Fruit fly (Drosophila melanogaster) whole organism, embryonic: ENCODE measurements around the gene Mdh1.

ENCODE experiments used
- Atf3 ChIP-seq: fragments of 200-800 bp; sonication (Bioruptor generic); optimal IDR thresholded peaks from 3 replicates; lab custom pipeline; 2016; ENCODE audit warnings: missing biosample characterization, missing genetic modification characterization
- CG10147 ChIP-seq: fragments of 200-800 bp; sonication (Bioruptor generic); optimal IDR thresholded peaks from 2 replicates; lab custom pipeline; 2019; ENCODE audit warnings: missing biosample characterization, mild to moderate bottlenecking, missing genetic modification characterization, moderate library complexity
- CG12071 ChIP-seq: fragments of 200-800 bp; sonication (Bioruptor generic); optimal IDR thresholded peaks from 3 replicates; lab custom pipeline; 2018; ENCODE audit warnings: missing biosample characterization, mild to moderate bottlenecking, missing genetic modification characterization
- CG30020 ChIP-seq: fragments of 200-800 bp; optimal IDR thresholded peaks from 2 replicates; lab custom pipeline; 2019; ENCODE audit warnings: missing biosample characterization, mild to moderate bottlenecking, missing genetic modification characterization, moderate library complexity
- CG32772 ChIP-seq: fragments of 200-800 bp; sonication (Bioruptor generic); IDR thresholded peaks from 2 replicates; pipeline ENCODE4 v1.3.6; 2022; ENCODE audit warnings: missing biosample characterization, missing genetic modification characterization
- CG42726 ChIP-seq: fragments of 200-800 bp; sonication (Bioruptor generic); IDR thresholded peaks from 2 replicates; pipeline ENCODE4 v1.3.6; 2022; ENCODE audit warnings: missing biosample characterization, missing genetic modification characterization; ENCODE audit not compliant: partially characterized antibody
- CG43689 ChIP-seq: fragments of 200-800 bp; sonication (Bioruptor generic); IDR thresholded peaks from 2 replicates; pipeline ENCODE4 v1.3.6; 2022; ENCODE audit warnings: missing biosample characterization, missing genetic modification characterization
- CG4424 ChIP-seq: fragments of 200-800 bp; sonication (Bioruptor generic); optimal IDR thresholded peaks from 3 replicates; lab custom pipeline; 2016; ENCODE audit warnings: missing biosample characterization, missing genetic modification characterization
- CG8478 ChIP-seq: fragments of >200 bp; optimal IDR thresholded peaks from 2 replicates; lab custom pipeline; 2018
- CG8924 ChIP-seq: fragments of 200-800 bp; optimal IDR thresholded peaks from 3 replicates; lab custom pipeline; 2019; ENCODE audit warnings: missing biosample characterization, mild to moderate bottlenecking, missing genetic modification characterization, moderate library complexity
- CG8944 ChIP-seq: fragments of 200-800 bp; sonication (Bioruptor generic); optimal IDR thresholded peaks from 3 replicates; lab custom pipeline; 2016; ENCODE audit warnings: missing biosample characterization, missing genetic modification characterization
- CG9727 ChIP-seq: fragments of 200-800 bp; sonication (Bioruptor generic); optimal IDR thresholded peaks from 3 replicates; lab custom pipeline; 2017; ENCODE audit warnings: missing biosample characterization, mild to moderate bottlenecking, missing genetic modification characterization
- CTCF ChIP-seq: fragments of 200-800 bp; sonication (Bioruptor generic); optimal IDR thresholded peaks from 2 replicates; lab custom pipeline; 2017; ENCODE audit warnings: missing biosample characterization, mild to moderate bottlenecking, missing genetic modification characterization, moderate library complexity
- CoRest ChIP-seq: fragments of 200-800 bp; sonication (Bioruptor generic); optimal IDR thresholded peaks from 3 replicates; lab custom pipeline; 2018; ENCODE audit warnings: missing biosample characterization, mild to moderate bottlenecking, missing genetic modification characterization, moderate library complexity
- Dip3 ChIP-seq: fragments of 200-800 bp; sonication (Bioruptor generic); optimal IDR thresholded peaks from 3 replicates; lab custom pipeline; 2016; ENCODE audit warnings: missing biosample characterization, missing genetic modification characterization
- Doc2 ChIP-seq: fragments of 200-800 bp; sonication (Bioruptor generic); IDR thresholded peaks from 2 replicates; pipeline ENCODE4 v1.3.6; 2022; ENCODE audit warnings: missing biosample characterization, missing genetic modification characterization
- ERR ChIP-seq: fragments of 200-800 bp; sonication (Bioruptor generic); optimal IDR thresholded peaks from 2 replicates; lab custom pipeline; 2016; ENCODE audit warnings: missing biosample characterization, missing genetic modification characterization
- GATAe ChIP-seq: fragments of 200-800 bp; sonication (Bioruptor generic); conservative IDR thresholded peaks from 2 replicates; pipeline ENCODE4 v1.3.6; 2022; ENCODE audit warnings: missing biosample characterization, missing genetic modification characterization
- HLH3B ChIP-seq: fragments of 200-800 bp; sonication (Bioruptor generic); IDR thresholded peaks from 2 replicates; pipeline ENCODE4 v1.3.6; 2022; ENCODE audit warnings: missing biosample characterization, missing genetic modification characterization
- Hr39 ChIP-seq: fragments of >200 bp; optimal IDR thresholded peaks from 2 replicates; lab custom pipeline; 2017
- MESR4 ChIP-seq: fragments of 200-800 bp; sonication (Bioruptor generic); optimal IDR thresholded peaks from 2 replicates; lab custom pipeline; 2018; ENCODE audit warnings: missing biosample characterization, mild to moderate bottlenecking, missing genetic modification characterization, moderate library complexity
- Mes4 ChIP-seq: fragments of 200-800 bp; sonication (Bioruptor generic); optimal IDR thresholded peaks from 2 replicates; lab custom pipeline; 2016; ENCODE audit warnings: missing biosample characterization, missing genetic modification characterization
- NFAT ChIP-seq: fragments of 200-800 bp; sonication (Bioruptor generic); IDR thresholded peaks from 2 replicates; pipeline ENCODE4 v1.3.6; 2022; ENCODE audit warnings: missing biosample characterization, missing genetic modification characterization
- NfI ChIP-seq: fragments of 200-800 bp; sonication (Bioruptor generic); optimal IDR thresholded peaks from 3 replicates; lab custom pipeline; 2018; ENCODE audit warnings: missing biosample characterization, mild to moderate bottlenecking, missing genetic modification characterization, moderate library complexity
- Rx ChIP-seq: fragments of 200-800 bp; sonication (Bioruptor generic); IDR thresholded peaks from 2 replicates; pipeline ENCODE4 v1.3.6; 2022; ENCODE audit warnings: missing biosample characterization, missing genetic modification characterization
- ash1 ChIP-seq: fragments of 200-800 bp; sonication (Bioruptor generic); optimal IDR thresholded peaks from 2 replicates; lab custom pipeline; 2018; ENCODE audit warnings: missing biosample characterization, mild to moderate bottlenecking, missing genetic modification characterization
- bab2 ChIP-seq: fragments of 200-800 bp; sonication (Bioruptor generic); optimal IDR thresholded peaks from 2 replicates; lab custom pipeline; 2016; ENCODE audit warnings: missing biosample characterization, missing genetic modification characterization
- bbx ChIP-seq: fragments of 200-800 bp; sonication (Bioruptor generic); IDR thresholded peaks from 2 replicates; pipeline ENCODE4 v1.3.6; 2022; ENCODE audit warnings: missing biosample characterization, missing genetic modification characterization; ENCODE audit not compliant: partially characterized antibody
- bsh ChIP-seq, 2 experiments: fragments of 200-800 bp; sonication (Bioruptor generic); optimal IDR thresholded peaks; 2 replicates each; lab custom pipeline; 2017 to 2018; ENCODE audit warnings: mild to moderate bottlenecking in 2 of 2, missing biosample characterization in 2 of 2, missing genetic modification characterization in 2 of 2, moderate library complexity in 1 of 2
- crc ChIP-seq: fragments of 200-800 bp; sonication (Bioruptor generic); optimal IDR thresholded peaks from 2 replicates; lab custom pipeline; 2016; ENCODE audit warnings: missing biosample characterization, missing genetic modification characterization
- ems ChIP-seq: fragments of 200-800 bp; sonication (Bioruptor generic); optimal IDR thresholded peaks from 3 replicates; lab custom pipeline; 2016; ENCODE audit warnings: missing biosample characterization, missing genetic modification characterization
- grau ChIP-seq: fragments of 200-800 bp; optimal IDR thresholded peaks from 3 replicates; lab custom pipeline; 2019; ENCODE audit warnings: missing biosample characterization, mild to moderate bottlenecking, missing genetic modification characterization, moderate library complexity
- hkb ChIP-seq, 2 experiments: fragments of 200-800 bp in 1 of 2; fragments of >200 bp in 1 of 2; sonication (Bioruptor generic) in 1 of 2; IDR thresholded peaks in 1 of 2; optimal IDR thresholded peaks in 1 of 2; 2 replicates each; pipeline versions ENCODE4 v1.3.6 to Lab custom; 2017 to 2022; ENCODE audit warnings: missing biosample characterization in 1 of 2, missing genetic modification characterization in 1 of 2
- jumu ChIP-seq: fragments of 200-800 bp; sonication (Bioruptor generic); optimal IDR thresholded peaks from 3 replicates; lab custom pipeline; 2016; ENCODE audit warnings: missing biosample characterization, missing genetic modification characterization
- kay ChIP-seq: fragments of 200-800 bp; sonication (Bioruptor generic); optimal IDR thresholded peaks from 2 replicates; lab custom pipeline; 2016; ENCODE audit warnings: missing biosample characterization, missing genetic modification characterization
- mld ChIP-seq: fragments of 200-800 bp; sonication (Bioruptor generic); IDR thresholded peaks from 3 replicates; pipeline ENCODE4 v1.3.6; 2022; ENCODE audit warnings: missing biosample characterization, missing genetic modification characterization; ENCODE audit not compliant: partially characterized antibody
- pum ChIP-seq: fragments of 200-800 bp; sonication (Bioruptor generic); optimal IDR thresholded peaks from 2 replicates; lab custom pipeline; 2016; ENCODE audit warnings: missing biosample characterization, missing genetic modification characterization
- ranshi ChIP-seq: fragments of 200-800 bp; sonication (Bioruptor generic); IDR thresholded peaks from 2 replicates; pipeline ENCODE4 v1.3.6; 2022; ENCODE audit warnings: missing biosample characterization, missing genetic modification characterization
- rib ChIP-seq: fragments of 200-800 bp; sonication (Bioruptor generic); IDR thresholded peaks from 2 replicates; pipeline ENCODE4 v1.3.6; 2022; ENCODE audit warnings: missing biosample characterization, missing genetic modification characterization
- schlank ChIP-seq: fragments of 200-800 bp; sonication (Bioruptor generic); optimal IDR thresholded peaks from 2 replicates; lab custom pipeline; 2018; ENCODE audit warnings: missing biosample characterization, mild to moderate bottlenecking, missing genetic modification characterization
- sens-2 ChIP-seq: fragments of 200-800 bp; sonication (Bioruptor generic); IDR thresholded peaks from 2 replicates; pipeline ENCODE4 v1.3.6; 2022; ENCODE audit warnings: missing biosample characterization, missing genetic modification characterization
- sisA ChIP-seq: fragments of 200-800 bp; sonication (Bioruptor generic); IDR thresholded peaks from 2 replicates; pipeline ENCODE4 v1.3.6; 2022; ENCODE audit warnings: missing biosample characterization, missing genetic modification characterization
- slbo ChIP-seq: fragments of 200-800 bp; sonication (Bioruptor generic); IDR thresholded peaks from 2 replicates; pipeline ENCODE4 v1.3.6; 2022; ENCODE audit warnings: missing biosample characterization, missing genetic modification characterization
- sna ChIP-seq: fragments of 200-800 bp; sonication (Bioruptor generic); IDR thresholded peaks from 2 replicates; pipeline ENCODE4 v1.3.6; 2022; ENCODE audit warnings: missing biosample characterization, missing genetic modification characterization; ENCODE audit not compliant: partially characterized antibody
- sug ChIP-seq: fragments of 200-800 bp; optimal IDR thresholded peaks from 2 replicates; lab custom pipeline; 2019; ENCODE audit warnings: missing biosample characterization, mild to moderate bottlenecking, missing genetic modification characterization, moderate library complexity
- tgo ChIP-seq: fragments of 200-800 bp; sonication (Bioruptor generic); IDR thresholded peaks from 3 replicates; pipeline ENCODE4 v1.3.6; 2022; ENCODE audit warnings: missing biosample characterization, missing genetic modification characterization
- tll ChIP-seq, 2 experiments: fragments of 200-800 bp in 1 of 2; fragments of >200 bp in 1 of 2; sonication (Bioruptor generic) in 1 of 2; optimal IDR thresholded peaks; 2 replicates each; lab custom pipeline; 2017 to 2019; ENCODE audit warnings: missing biosample characterization in 2 of 2, missing genetic modification characterization in 2 of 2, mild to moderate bottlenecking in 1 of 2, moderate library complexity in 1 of 2
- usp ChIP-seq: fragments of >200 bp; optimal IDR thresholded peaks from 2 replicates; lab custom pipeline; 2017; ENCODE audit warnings: missing biosample characterization, missing genetic modification characterization
- vnd ChIP-seq: fragments of 200-800 bp; sonication (Bioruptor generic); IDR thresholded peaks from 3 replicates; pipeline ENCODE4 v1.3.6; 2022; ENCODE audit warnings: missing biosample characterization, missing genetic modification characterization; ENCODE audit not compliant: partially characterized antibody
- vvl ChIP-seq: fragments of 200-800 bp; sonication (Bioruptor generic); IDR thresholded peaks from 2 replicates; pipeline ENCODE4 v1.3.6; 2022; ENCODE audit warnings: missing biosample characterization, missing genetic modification characterization
- wek ChIP-seq: fragments of 200-800 bp; sonication (Bioruptor generic); optimal IDR thresholded peaks from 3 replicates; lab custom pipeline; 2018; ENCODE audit warnings: missing biosample characterization, mild to moderate bottlenecking, missing genetic modification characterization, moderate library complexity
- yki ChIP-seq: fragments of >200 bp; optimal IDR thresholded peaks from 3 replicates; lab custom pipeline; 2018

Gene Mdh1

dm6 chr2L:10426534-10427048, 30.5 kb upstream of the Mdh1 start, which contains the start of the genes SmB and KdelR (continued):
- 0 out of 2 replicates have a peak, but pooled peaks have one; percentile 6 for TF ChIP-seq vvl
- no peak for TF ChIP-seq tll (GFP tag; optimal IDR thresholded peaks at IDR 0.05; lab: Kevin White, UChicago)
- no peak for TF ChIP-seq bab2 (GFP tag; lab: Kevin White, UChicago)
- peak; percentile 76; the same call in 2 of the 3 replicates for TF ChIP-seq mld (GFP tag; lab: Robert Waterston, UW)
- TF ChIP-seq GATAe (GFP tag; lab: Robert Waterston, UW), result no peak
- TF ChIP-seq CG42726, result no peak
- TF ChIP-seq ash1 (GFP tag; lab: Kevin White, UChicago), result no peak
- no peak for TF ChIP-seq NfI (GFP tag; lab: Kevin White, UChicago)
- peak; percentile 90 for TF ChIP-seq kay (GFP tag; lab: Kevin White, UChicago)
- no peak for TF ChIP-seq HLH3B
- no peak for TF ChIP-seq Rx (GFP tag; lab: Robert Waterston, UW)
- no peak for TF ChIP-seq CG43689 (GFP tag; lab: Robert Waterston, UW)
- peak in 1 of 2 experiments; percentile 1 for TF ChIP-seq bsh (GFP tag; optimal IDR thresholded peaks at IDR 0.05; lab: Kevin White, UChicago)
- TF ChIP-seq CTCF (GFP tag; lab: Kevin White, UChicago), result no peak
- TF ChIP-seq grau (tag; lab: Kevin White, UChicago), result peak; percentile 32
- no peak for TF ChIP-seq Dip3 (GFP tag; lab: Kevin White, UChicago)
- TF ChIP-seq rib (GFP tag; lab: Robert Waterston, UW), result no peak
- peak; percentile 26; the same call in 1 of the 2 replicates for TF ChIP-seq slbo (GFP tag; lab: Robert Waterston, UW)
- TF ChIP-seq bbx (GFP tag; lab: Robert Waterston, UW), result peak; percentile 66
- peak; percentile 31 for TF ChIP-seq Atf3 (GFP tag; lab: Kevin White, UChicago)
- peak; percentile 69 for TF ChIP-seq CG8924
- TF ChIP-seq Mes4 (GFP tag; lab: Kevin White, UChicago), result no peak
- peak; percentile 37 for TF ChIP-seq CG4424 (GFP tag; lab: Kevin White, UChicago)
- TF ChIP-seq wek (GFP tag; lab: Kevin White, UChicago), result no peak
- peak; percentile 89; the same call in 2 of the 3 replicates for TF ChIP-seq vnd (GFP tag; lab: Robert Waterston, UW)
- no peak for TF ChIP-seq yki (lab: Kevin White, UChicago)
- peak; percentile 92 for TF ChIP-seq MESR4 (GFP tag; lab: Kevin White, UChicago)
- TF ChIP-seq tgo (GFP tag; lab: Robert Waterston, UW), result no peak
- TF ChIP-seq CG30020 (tag; lab: Kevin White, UChicago), result peak; percentile 91
- peak; percentile 89 for TF ChIP-seq sna
- TF ChIP-seq schlank (tag; lab: Kevin White, UChicago), result no peak
- no peak for TF ChIP-seq ranshi
- TF ChIP-seq ems (GFP tag; lab: Kevin White, UChicago), result no peak
- no peak for TF ChIP-seq Doc2 (GFP tag; lab: Robert Waterston, UW)
- peak; percentile 42 for TF ChIP-seq CG9727 (GFP tag; lab: Kevin White, UChicago)
- TF ChIP-seq sug (tag; lab: Kevin White, UChicago), result peak; percentile 58
- TF ChIP-seq NFAT (GFP tag; lab: Robert Waterston, UW), result no peak
- TF ChIP-seq pum (GFP tag; lab: Kevin White, UChicago), result peak; percentile 10
- no peak for TF ChIP-seq sisA (GFP tag; lab: Robert Waterston, UW)
- no peak for TF ChIP-seq ERR
- TF ChIP-seq CG8944 (GFP tag; lab: Kevin White, UChicago), result no peak
- no peak for TF ChIP-seq Hr39 (lab: Kevin White, UChicago)
- TF ChIP-seq CG10147 (GFP tag; lab: Kevin White, UChicago), result no peak
- TF ChIP-seq sens-2 (GFP tag; lab: Robert Waterston, UW), result no peak
- TF ChIP-seq jumu (GFP tag; lab: Kevin White, UChicago), result peak; percentile 7
- TF ChIP-seq CG12071 (GFP tag; lab: Kevin White, UChicago), result no peak
- TF ChIP-seq crc (GFP tag; lab: Kevin White, UChicago), result no peak
- no peak for TF ChIP-seq hkb (optimal IDR thresholded peaks at IDR 0.05; lab: Kevin White, UChicago)
- no peak for TF ChIP-seq hkb (GFP tag; IDR thresholded peaks at IDR 0.05; lab: Robert Waterston, UW)
- no peak for TF ChIP-seq usp (GFP tag; lab: Kevin White, UChicago)
- no peak for TF ChIP-seq CG8478
- peak; percentile 16 for TF ChIP-seq CoRest (tag; lab: Kevin White, UChicago)
- TF ChIP-seq CG32772 (GFP tag; lab: Robert Waterston, UW), result no peak; the same call in 1 of the 2 replicates
